Worm (Caenorhabditis elegans) whole organism, L2 larva: Measurements from ENCODE around the gene dlc-1.

Experiments used
- C34F6.9 ChIP-seq: fragments of 150-350 bp; optimal IDR thresholded peaks from 2 replicates; lab custom pipeline; 2014; ENCODE audit warnings: missing biosample characterization, missing genetic modification characterization
- F13H6.1 ChIP-seq: sonication (generic microtip); optimal IDR thresholded peaks from 2 replicates; lab custom pipeline; 2016; ENCODE audit warnings: missing genetic modification characterization, missing compliant biosample characterization
- R02D3.7 ChIP-seq: fragments of 150-350 bp; optimal IDR thresholded peaks from 2 replicates; lab custom pipeline; 2014; ENCODE audit warnings: missing biosample characterization, missing genetic modification characterization
- Y55F3AM.14 ChIP-seq: fragments of 200-800 bp; sonication (Bioruptor generic); optimal IDR thresholded peaks from 2 replicates; lab custom pipeline; 2018; ENCODE audit warnings: mild to moderate bottlenecking, missing genetic modification characterization, missing compliant biosample characterization
- ZK546.5 ChIP-seq: sonication (generic microtip); optimal IDR thresholded peaks from 2 replicates; lab custom pipeline; 2017; ENCODE audit warnings: missing biosample characterization, missing genetic modification characterization
- alr-1 ChIP-seq: fragments of 150-350 bp; optimal IDR thresholded peaks from 2 replicates; lab custom pipeline; 2014; ENCODE audit warnings: missing biosample characterization, missing genetic modification characterization
- aly-2 ChIP-seq: fragments of 150-350 bp; optimal IDR thresholded peaks from 2 replicates; lab custom pipeline; 2014; ENCODE audit warnings: missing biosample characterization, missing genetic modification characterization
- ama-1 ChIP-seq: fragments of 150-350 bp; optimal IDR thresholded peaks from 2 replicates; lab custom pipeline; 2018; ENCODE audit warnings: inconsistent platforms
- blmp-1 ChIP-seq: sonication (generic microtip); optimal IDR thresholded peaks from 2 replicates; lab custom pipeline; 2017; ENCODE audit warnings: missing genetic modification characterization, mild to moderate bottlenecking, missing compliant biosample characterization, antibody characterized with exemption, moderate library complexity; ENCODE audit not compliant: insufficient read depth
- ceh-16 ChIP-seq: fragments of 150-350 bp; optimal IDR thresholded peaks from 2 replicates; lab custom pipeline; 2014; ENCODE audit warnings: missing biosample characterization, missing genetic modification characterization
- ceh-82 ChIP-seq: fragments of 150-350 bp; optimal IDR thresholded peaks from 2 replicates; lab custom pipeline; 2014; ENCODE audit warnings: missing biosample characterization, missing genetic modification characterization
- crh-2 ChIP-seq: sonication (generic microtip); optimal IDR thresholded peaks from 2 replicates; lab custom pipeline; 2017; ENCODE audit warnings: missing biosample characterization, missing genetic modification characterization
- dmd-4 ChIP-seq: sonication (generic microtip); optimal IDR thresholded peaks from 2 replicates; lab custom pipeline; 2017; ENCODE audit warnings: missing biosample characterization, missing genetic modification characterization
- egl-27 ChIP-seq: sonication (generic microtip); optimal IDR thresholded peaks from 3 replicates; lab custom pipeline; 2017; ENCODE audit warnings: missing biosample characterization, missing genetic modification reagents, missing genetic modification characterization
- elt-1 ChIP-seq: fragments of 150-350 bp; optimal IDR thresholded peaks from 2 replicates; lab custom pipeline; 2014; ENCODE audit warnings: missing biosample characterization, missing genetic modification characterization
- elt-3 ChIP-seq: sonication (generic microtip); optimal IDR thresholded peaks from 2 replicates; lab custom pipeline; 2017; ENCODE audit warnings: missing biosample characterization, missing genetic modification characterization
- fos-1 ChIP-seq: fragments of 150-350 bp; optimal IDR thresholded peaks from 2 replicates; lab custom pipeline; 2014; ENCODE audit warnings: missing biosample characterization, missing genetic modification characterization
- gmeb-1 ChIP-seq: fragments of 150-350 bp; optimal IDR thresholded peaks from 2 replicates; lab custom pipeline; 2014; ENCODE audit warnings: missing biosample characterization, missing genetic modification characterization
- lin-11 ChIP-seq: fragments of 150-350 bp; sonication (generic microtip); optimal IDR thresholded peaks from 2 replicates; lab custom pipeline; 2014; ENCODE audit warnings: missing biosample characterization, missing genetic modification characterization, inconsistent platforms, mixed read lengths
- lin-13 ChIP-seq: fragments of 150-350 bp; optimal IDR thresholded peaks from 2 replicates; lab custom pipeline; 2014; ENCODE audit warnings: missing biosample characterization, missing genetic modification reagents, missing genetic modification characterization
- lin-39 ChIP-seq: fragments of 150-350 bp; optimal IDR thresholded peaks from 2 replicates; lab custom pipeline; 2014; ENCODE audit warnings: missing biosample characterization, missing genetic modification reagents, missing genetic modification characterization
- lsy-2 ChIP-seq, 2 experiments: fragments of 150-350 bp in 1 of 2; sonication (generic microtip) in 1 of 2; optimal IDR thresholded peaks; 2 replicates each; lab custom pipeline; 2014 to 2017; ENCODE audit warnings: missing biosample characterization in 2 of 2, missing genetic modification characterization in 2 of 2
- mab-5 ChIP-seq: fragments of 150-350 bp; optimal IDR thresholded peaks from 2 replicates; lab custom pipeline; 2014; ENCODE audit warnings: missing biosample characterization, missing genetic modification characterization
- mbf-1 ChIP-seq: sonication (generic microtip); optimal IDR thresholded peaks from 2 replicates; lab custom pipeline; 2017; ENCODE audit warnings: missing biosample characterization, missing genetic modification characterization
- mdl-1 ChIP-seq, 2 experiments: fragments of 150-350 bp in 1 of 2; sonication (generic microtip) in 1 of 2; optimal IDR thresholded peaks; 2 replicates each; lab custom pipeline; 2017; ENCODE audit warnings: missing biosample characterization in 2 of 2, missing genetic modification characterization in 2 of 2
- nhr-10 ChIP-seq: sonication (generic microtip); optimal IDR thresholded peaks from 2 replicates; lab custom pipeline; 2017; ENCODE audit warnings: missing biosample characterization, missing genetic modification characterization
- nhr-11 ChIP-seq: fragments of 150-350 bp; optimal IDR thresholded peaks from 2 replicates; lab custom pipeline; 2014; ENCODE audit warnings: missing biosample characterization, missing genetic modification characterization
- nhr-12 ChIP-seq: fragments of 150-350 bp; optimal IDR thresholded peaks from 2 replicates; lab custom pipeline; 2014; ENCODE audit warnings: missing biosample characterization, missing genetic modification characterization
- nhr-129 ChIP-seq: fragments of 150-350 bp; optimal IDR thresholded peaks from 2 replicates; lab custom pipeline; 2014; ENCODE audit warnings: missing biosample characterization, missing genetic modification characterization
- nhr-21 ChIP-seq: fragments of 150-350 bp; optimal IDR thresholded peaks from 2 replicates; lab custom pipeline; 2014; ENCODE audit warnings: missing biosample characterization, missing genetic modification characterization
- nhr-23 ChIP-seq: fragments of 150-350 bp; optimal IDR thresholded peaks from 2 replicates; lab custom pipeline; 2014; ENCODE audit warnings: missing biosample characterization, missing genetic modification reagents, missing genetic modification characterization
- nhr-237 ChIP-seq: fragments of 150-350 bp; optimal IDR thresholded peaks from 2 replicates; lab custom pipeline; 2014; ENCODE audit warnings: missing biosample characterization, missing genetic modification characterization
- nhr-25 ChIP-seq: fragments of 150-350 bp; sonication (generic microtip); optimal IDR thresholded peaks from 3 replicates; lab custom pipeline; 2014; ENCODE audit warnings: missing biosample characterization, missing genetic modification characterization
- nhr-6 ChIP-seq: fragments of 150-350 bp; optimal IDR thresholded peaks from 2 replicates; lab custom pipeline; 2014; ENCODE audit warnings: missing biosample characterization, missing genetic modification characterization
- nhr-77 ChIP-seq: fragments of 150-350 bp; optimal IDR thresholded peaks from 2 replicates; lab custom pipeline; 2014; ENCODE audit warnings: missing biosample characterization, missing genetic modification characterization
- peb-1 ChIP-seq: fragments of 150-350 bp; optimal IDR thresholded peaks from 2 replicates; lab custom pipeline; 2014; ENCODE audit warnings: missing biosample characterization, missing genetic modification characterization
- sem-4 ChIP-seq: fragments of 150-350 bp; optimal IDR thresholded peaks from 2 replicates; lab custom pipeline; 2014; ENCODE audit warnings: missing biosample characterization, missing genetic modification reagents, missing genetic modification characterization
- skn-1 ChIP-seq: sonication (generic microtip); optimal IDR thresholded peaks from 2 replicates; lab custom pipeline; 2017; ENCODE audit warnings: missing biosample characterization, missing genetic modification characterization
- sma-3 ChIP-seq: sonication (generic microtip); optimal IDR thresholded peaks from 2 replicates; lab custom pipeline; 2016; ENCODE audit warnings: missing genetic modification reagents, missing genetic modification characterization, missing compliant biosample characterization
- sma-9 ChIP-seq, 2 experiments: fragments of 150-350 bp in 1 of 2; sonication (generic microtip) in 1 of 2; optimal IDR thresholded peaks; 2 replicates each; lab custom pipeline; 2014 to 2016; ENCODE audit warnings: missing genetic modification characterization in 2 of 2, mild to moderate bottlenecking in 1 of 2, missing biosample characterization in 1 of 2, missing compliant biosample characterization in 1 of 2, missing genetic modification reagents in 1 of 2, moderate library complexity in 1 of 2
- snpc-4 ChIP-seq: fragments of 150-350 bp; optimal IDR thresholded peaks from 2 replicates; lab custom pipeline; 2014; ENCODE audit warnings: missing biosample characterization, missing genetic modification characterization
- unc-39 ChIP-seq: fragments of 150-350 bp; optimal IDR thresholded peaks from 2 replicates; lab custom pipeline; 2014; ENCODE audit warnings: missing biosample characterization, missing genetic modification characterization
- unc-55 ChIP-seq: fragments of 150-350 bp; sonication (generic microtip); optimal IDR thresholded peaks from 3 replicates; lab custom pipeline; 2014; ENCODE audit warnings: missing biosample characterization, missing genetic modification reagents, missing genetic modification characterization
- unc-62 ChIP-seq: fragments of 150-350 bp; optimal IDR thresholded peaks from 2 replicates; lab custom pipeline; 2014; ENCODE audit warnings: missing biosample characterization, missing genetic modification reagents, missing genetic modification characterization
- zag-1 ChIP-seq: fragments of 150-350 bp; optimal IDR thresholded peaks from 2 replicates; lab custom pipeline; 2014; ENCODE audit warnings: missing biosample characterization, missing genetic modification characterization
- ztf-1 ChIP-seq: fragments of 200-800 bp; sonication (Bioruptor generic); conservative IDR thresholded peaks from 2 replicates; pipeline ENCODE4 v1.3.6; 2022; ENCODE audit warnings: missing genetic modification characterization, missing compliant biosample characterization
- ztf-11 ChIP-seq: sonication (generic microtip); optimal IDR thresholded peaks from 2 replicates; lab custom pipeline; 2017; ENCODE audit warnings: missing biosample characterization, missing genetic modification characterization
- ztf-4 ChIP-seq: fragments of 150-350 bp; optimal IDR thresholded peaks from 2 replicates; lab custom pipeline; 2014; ENCODE audit warnings: missing biosample characterization, missing genetic modification characterization

Gene dlc-1

ce11 chrIII:6421473-6421872 is 42.1 kb downstream of the dlc-1 start:
- TF ChIP-seq snpc-4 (tag; lab: Kevin White, UChicago) (no peak), nhr-12 (tag; lab: Kevin White, UChicago) (no peak), C34F6.9 (tag; lab: Kevin White, UChicago) (no peak), ama-1 (lab: Kevin White, UChicago) (peak; percentile 44)

- TF ChIP-seq ztf-1 (GFP tag; lab: Robert Waterston, UW) (no peak), elt-3 (tag; lab: Kevin White, UChicago) (no peak), peb-1 (tag; lab: Kevin White, UChicago) (no peak), lin-13 (GFP tag; lab: Kevin White, UChicago) (peak; percentile 59), nhr-237 (no peak), ama-1 (lab: Kevin White, UChicago) (no peak), zag-1 (tag; lab: Kevin White, UChicago) (peak; percentile 47), skn-1 (tag; lab: Kevin White, UChicago) (no peak), F13H6.1 (tag; lab: Kevin White, UChicago) (peak; percentile 94), unc-55 (GFP tag; lab: Kevin White, UChicago) (peak; percentile 63), ztf-4 (tag; lab: Kevin White, UChicago) (peak; percentile 35), elt-1 (tag; lab: Kevin White, UChicago) (peak; percentile 1), fos-1 (tag; lab: Kevin White, UChicago) (peak; percentile 58), alr-1 (tag; lab: Kevin White, UChicago) (no peak), sma-3 (GFP tag; lab: Kevin White, UChicago) (peak; percentile 95), ceh-16 (tag; lab: Kevin White, UChicago) (peak; percentile 53), C34F6.9 (tag; lab: Kevin White, UChicago) (peak; percentile 88), snpc-4 (tag; lab: Kevin White, UChicago) (no peak), Y55F3AM.14 (GFP tag; lab: Kevin White, UChicago) (peak; percentile 89), lin-39 (no peak), gmeb-1 (tag; lab: Kevin White, UChicago) (peak; percentile 85), nhr-6 (tag; lab: Kevin White, UChicago) (peak; percentile 50), blmp-1 (peak; percentile 83), mdl-1 (tag; optimal IDR thresholded peaks at IDR 0.05; lab: Kevin White, UChicago) (peak; percentile 95 to 97), nhr-11 (tag; lab: Kevin White, UChicago) (no peak), nhr-77 (no peak), unc-39 (tag; lab: Kevin White, UChicago) (no peak), nhr-12 (tag; lab: Kevin White, UChicago) (no peak), ceh-82 (tag; lab: Kevin White, UChicago) (peak; percentile 55), unc-62 (peak; percentile 66), nhr-10 (peak; percentile 46), sem-4 (tag; lab: Kevin White, UChicago) (peak; percentile 81), mbf-1 (tag; lab: Kevin White, UChicago) (no peak), egl-27 (peak; percentile 42), ztf-11 (tag; lab: Kevin White, UChicago) (no peak), crh-2 (tag; lab: Kevin White, UChicago) (peak; percentile 85), nhr-21 (tag; lab: Kevin White, UChicago) (peak; percentile 96), nhr-129 (peak; percentile 44), ZK546.5 (peak; percentile 24), dmd-4 (tag; lab: Kevin White, UChicago) (no peak), nhr-25 (tag; lab: Kevin White, UChicago) (peak; percentile 92), aly-2 (tag; lab: Kevin White, UChicago) (no peak), lin-11 (tag; lab: Kevin White, UChicago) (peak; percentile 71), sma-9 (GFP tag; optimal IDR thresholded peaks at IDR 0.05; lab: Kevin White, UChicago) (peak; percentile 97), sma-9 (tag; optimal IDR thresholded peaks at IDR 0.05; lab: Kevin White, UChicago) (no peak), R02D3.7 (tag; lab: Kevin White, UChicago) (no peak), mab-5 (tag; lab: Kevin White, UChicago) (peak; percentile 83), nhr-23 (tag; lab: Kevin White, UChicago) (no peak), lsy-2 (tag; optimal IDR thresholded peaks at IDR 0.05; lab: Kevin White, UChicago) (peak; percentile 53 to 89)
Observed at ce11 chrIII:6420995-6421404, 42.6 kb downstream of the dlc-1 start.
